Fruit fly (Drosophila melanogaster) whole organism, adult: ENCODE measurements around the gene CG32813.

ENCODE experiments used
- CG11617 ChIP-seq: fragments of 200-800 bp; sonication (Bioruptor generic); optimal IDR thresholded peaks from 2 replicates; lab custom pipeline; 2017; ENCODE audit warnings: mild to moderate bottlenecking, missing biosample characterization, missing genetic modification reagents, missing genetic modification characterization
- CG14711 ChIP-seq: fragments of 200-800 bp; sonication (Bioruptor generic); optimal IDR thresholded peaks from 2 replicates; lab custom pipeline; 2018; ENCODE audit warnings: missing biosample characterization, mild to moderate bottlenecking, missing genetic modification characterization, moderate library complexity
- CG1620 ChIP-seq: fragments of 200-800 bp; sonication (Bioruptor generic); optimal IDR thresholded peaks from 2 replicates; lab custom pipeline; 2016; ENCODE audit warnings: missing biosample characterization, missing genetic modification characterization
- CG33017 ChIP-seq: fragments of 200-800 bp; sonication (Bioruptor generic); optimal IDR thresholded peaks from 2 replicates; lab custom pipeline; 2018; ENCODE audit warnings: missing biosample characterization, mild to moderate bottlenecking, missing genetic modification characterization, moderate library complexity
- CG7101 ChIP-seq: fragments of 200-800 bp; sonication (Bioruptor generic); optimal IDR thresholded peaks from 2 replicates; lab custom pipeline; 2018; ENCODE audit warnings: missing biosample characterization, mild to moderate bottlenecking, missing genetic modification characterization, moderate library complexity
- Crg-1 ChIP-seq: fragments of 200-800 bp; sonication (Bioruptor generic); optimal IDR thresholded peaks from 2 replicates; lab custom pipeline; 2016; ENCODE audit warnings: missing biosample characterization, missing genetic modification characterization
- Hr96 ChIP-seq: fragments of 200-800 bp; sonication (Bioruptor generic); optimal IDR thresholded peaks from 2 replicates; lab custom pipeline; 2016; ENCODE audit warnings: missing biosample characterization, missing genetic modification characterization
- bab1 ChIP-seq: fragments of 200-800 bp; sonication (Bioruptor generic); optimal IDR thresholded peaks from 3 replicates; lab custom pipeline; 2019; ENCODE audit warnings: missing biosample characterization, mild to moderate bottlenecking, missing genetic modification characterization, moderate library complexity
- cnc ChIP-seq, 2 experiments: fragments of >200 bp; optimal IDR thresholded peaks; 2 replicates each; lab custom pipeline; 2017
- tj ChIP-seq: fragments of 200-800 bp; sonication (Bioruptor generic); optimal IDR thresholded peaks from 3 replicates; lab custom pipeline; 2017; ENCODE audit warnings: missing biosample characterization, mild to moderate bottlenecking, missing genetic modification characterization, moderate library complexity
- toe ChIP-seq: fragments of 200-800 bp; sonication (Bioruptor generic); optimal IDR thresholded peaks from 2 replicates; lab custom pipeline; 2016; ENCODE audit warnings: missing biosample characterization, missing genetic modification characterization

DNA sequence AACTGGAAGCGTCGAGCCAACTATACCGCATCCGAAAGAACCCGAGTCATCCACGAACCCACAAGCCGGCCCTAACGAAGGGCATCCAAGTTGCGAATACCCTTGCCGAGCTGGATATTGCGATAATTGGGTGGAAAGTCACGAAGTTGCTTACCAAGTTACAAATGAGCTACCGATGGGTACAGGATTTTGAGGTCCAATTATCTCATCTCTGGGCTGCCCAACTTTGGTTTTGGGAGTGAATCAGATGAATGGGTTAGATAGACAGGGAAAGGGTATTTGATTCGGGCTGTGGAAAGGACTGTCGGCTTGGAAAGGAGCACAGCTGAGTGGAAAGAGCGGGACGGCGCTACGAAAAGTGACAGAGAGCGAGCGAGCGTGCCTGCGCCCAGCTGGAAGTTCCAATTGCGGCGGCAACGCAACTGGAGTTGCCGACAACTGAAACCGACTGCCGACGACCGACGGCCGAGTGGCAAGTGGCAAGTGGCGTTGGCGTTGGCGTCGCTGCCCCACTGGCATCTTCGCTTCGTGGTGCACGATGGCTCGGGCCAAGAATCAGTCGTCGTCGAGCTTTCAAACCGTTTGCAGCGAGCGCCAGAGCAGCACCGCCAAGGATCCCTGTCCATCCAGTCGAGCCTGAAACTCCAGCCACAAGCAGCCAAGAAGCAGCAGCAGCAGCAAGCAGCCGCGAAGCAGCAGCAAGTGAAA lies 30.7 kb downstream of the CG32813 start:
- no peak for TF ChIP-seq Crg-1
- TF ChIP-seq cnc (optimal IDR thresholded peaks at IDR 0.05; lab: Kevin White, UChicago) = no peak
- no peak for TF ChIP-seq CG14711 (tag; lab: Kevin White, UChicago)
- TF ChIP-seq CG11617 (GFP tag; lab: Kevin White, UChicago) = no peak
- no peak for TF ChIP-seq CG33017 (tag; lab: Kevin White, UChicago)
- no peak for TF ChIP-seq toe (GFP tag; lab: Kevin White, UChicago)
- no peak for TF ChIP-seq CG1620 (GFP tag; lab: Kevin White, UChicago)
- no peak for TF ChIP-seq bab1 (GFP tag; lab: Kevin White, UChicago)
- no peak for TF ChIP-seq CG7101 (tag; lab: Kevin White, UChicago)
- no peak for TF ChIP-seq Hr96 (GFP tag; lab: Kevin White, UChicago)
- TF ChIP-seq tj (GFP tag; lab: Kevin White, UChicago) = no peak
